Worm (Caenorhabditis elegans) whole organism, young adult: Measurements from ENCODE around the gene F58H1.6.

Experiments
- B0035.1 ChIP-seq: sonication (generic microtip); optimal IDR thresholded peaks from 2 replicates; lab custom pipeline; 2016; ENCODE audit warnings: missing genetic modification characterization, mild to moderate bottlenecking, missing compliant biosample characterization, missing genotype, missing genetic modification reagents
- F33H1.4 ChIP-seq: fragments of 200-800 bp; sonication (Bioruptor generic); IDR thresholded peaks from 2 replicates; pipeline ENCODE4 v1.3.6; 2022; ENCODE audit warnings: missing genetic modification reagents, missing genetic modification characterization, missing compliant biosample characterization
- F49E8.2 ChIP-seq: sonication (generic microtip); optimal IDR thresholded peaks from 3 replicates; lab custom pipeline; 2017; ENCODE audit warnings: missing genetic modification characterization, mild to moderate bottlenecking, missing compliant biosample characterization, antibody characterized with exemption, moderate library complexity; ENCODE audit not compliant: insufficient read depth
- F55B11.4 ChIP-seq: sonication (generic microtip); optimal IDR thresholded peaks from 2 replicates; lab custom pipeline; 2016; ENCODE audit warnings: missing compliant biosample characterization, missing genetic modification characterization, borderline replicate concordance; ENCODE audit not compliant: insufficient read depth
- K11D2.4 ChIP-seq: fragments of 200-800 bp; sonication (Bioruptor generic); IDR thresholded peaks from 2 replicates; pipeline ENCODE4 v1.3.6; 2022; ENCODE audit warnings: missing genetic modification reagents, missing genetic modification characterization, missing compliant biosample characterization
- Y53F4B.3 ChIP-seq: fragments of 200-800 bp; sonication (Bioruptor generic); IDR thresholded peaks from 2 replicates; pipeline ENCODE4 v1.3.6; 2022; ENCODE audit warnings: missing genetic modification reagents, missing genetic modification characterization, missing compliant biosample characterization
- Y95B8A.8 ChIP-seq: fragments of 200-800 bp; sonication (Bioruptor generic); IDR thresholded peaks from 2 replicates; pipeline ENCODE4 v1.3.6; 2022; ENCODE audit warnings: missing genetic modification reagents, missing genetic modification characterization, missing compliant biosample characterization
- aptf-3 ChIP-seq: fragments of 200-800 bp; sonication (Bioruptor generic); IDR thresholded peaks from 2 replicates; pipeline ENCODE4 v1.3.6; 2022; ENCODE audit warnings: missing genetic modification characterization, missing compliant biosample characterization
- atf-7 ChIP-seq: sonication (generic microtip); optimal IDR thresholded peaks from 2 replicates; lab custom pipeline; 2017; ENCODE audit warnings: mild to moderate bottlenecking, missing genetic modification characterization, missing compliant biosample characterization
- cebp-1 ChIP-seq, 2 experiments: fragments of 200-800 bp in 1 of 2; sonication (Bioruptor generic) in 1 of 2; sonication (generic microtip) in 1 of 2; IDR thresholded peaks in 1 of 2; optimal IDR thresholded peaks in 1 of 2; 2 replicates each; pipeline versions ENCODE4 v1.3.6 to Lab custom; 2017 to 2022; ENCODE audit warnings: missing compliant biosample characterization in 2 of 2, missing genetic modification characterization in 2 of 2, mild to moderate bottlenecking in 1 of 2, missing genetic modification reagents in 1 of 2, moderate library complexity in 1 of 2
- ceh-100 ChIP-seq: fragments of 200-800 bp; sonication (Bioruptor generic); IDR thresholded peaks from 2 replicates; pipeline ENCODE4 v1.3.6; 2022; ENCODE audit warnings: missing genetic modification reagents, missing genetic modification characterization, missing compliant biosample characterization
- ceh-40 ChIP-seq: fragments of 200-800 bp; sonication (Bioruptor generic); IDR thresholded peaks from 2 replicates; pipeline ENCODE4 v1.3.6; 2022; ENCODE audit warnings: missing genetic modification characterization, missing compliant biosample characterization
- chd-7 ChIP-seq: sonication (generic microtip); optimal IDR thresholded peaks from 2 replicates; lab custom pipeline; 2016; ENCODE audit warnings: mild to moderate bottlenecking, missing genetic modification characterization, moderate library complexity, missing compliant biosample characterization
- dox-1 ChIP-seq: fragments of 200-800 bp; sonication (Bioruptor generic); IDR thresholded peaks from 2 replicates; pipeline ENCODE4 v1.3.6; 2022; ENCODE audit warnings: missing genetic modification reagents, missing genetic modification characterization, missing compliant biosample characterization
- dpl-1 ChIP-seq: fragments of 150-350 bp; optimal IDR thresholded peaks from 2 replicates; lab custom pipeline; 2014; ENCODE audit warnings: missing biosample characterization, missing genetic modification reagents, missing genetic modification characterization
- efl-1 ChIP-seq: fragments of 150-350 bp; optimal IDR thresholded peaks from 2 replicates; lab custom pipeline; 2014; ENCODE audit warnings: missing biosample characterization, missing genetic modification reagents, missing genetic modification characterization
- hlh-12 ChIP-seq: sonication (generic microtip); optimal IDR thresholded peaks from 2 replicates; lab custom pipeline; 2016; ENCODE audit warnings: missing genetic modification characterization, missing compliant biosample characterization
- hsf-1 ChIP-seq: fragments of 200-800 bp; sonication (Bioruptor generic); IDR thresholded peaks from 2 replicates; pipeline ENCODE4 v1.3.6; 2022; ENCODE audit warnings: missing genetic modification reagents, missing genetic modification characterization, missing compliant biosample characterization
- lag-1 ChIP-seq: fragments of 200-800 bp; sonication (Bioruptor generic); IDR thresholded peaks from 2 replicates; pipeline ENCODE4 v1.3.6; 2022; ENCODE audit warnings: missing genetic modification reagents, missing genetic modification characterization, missing compliant biosample characterization
- lin-26 ChIP-seq: fragments of 200-800 bp; sonication (Bioruptor generic); IDR thresholded peaks from 2 replicates; pipeline ENCODE4 v1.3.6; 2022; ENCODE audit warnings: missing genetic modification reagents, missing genetic modification characterization, missing compliant biosample characterization
- lin-40 ChIP-seq: sonication (generic microtip); optimal IDR thresholded peaks from 2 replicates; lab custom pipeline; 2016; ENCODE audit warnings: missing genetic modification characterization, mild to moderate bottlenecking, missing compliant biosample characterization, missing genotype, missing genetic modification reagents
- lsy-27 ChIP-seq: sonication (generic microtip); optimal IDR thresholded peaks from 2 replicates; lab custom pipeline; 2017; ENCODE audit warnings: missing genetic modification characterization, mild to moderate bottlenecking, missing compliant biosample characterization, antibody characterized with exemption, missing genotype, borderline replicate concordance; ENCODE audit not compliant: insufficient read depth
- madf-6 ChIP-seq: fragments of 200-800 bp; sonication (Bioruptor generic); IDR thresholded peaks from 2 replicates; pipeline ENCODE4 v1.3.6; 2022; ENCODE audit warnings: missing genetic modification reagents, missing genetic modification characterization, missing compliant biosample characterization
- madf-8 ChIP-seq: fragments of 200-800 bp; sonication (Bioruptor generic); conservative IDR thresholded peaks from 2 replicates; pipeline ENCODE4 v1.3.6; 2022; ENCODE audit warnings: missing genetic modification reagents, missing genetic modification characterization, missing compliant biosample characterization
- nhr-179 ChIP-seq: sonication (generic microtip); optimal IDR thresholded peaks from 2 replicates; lab custom pipeline; 2016; ENCODE audit warnings: mild to moderate bottlenecking, missing genetic modification characterization, missing compliant biosample characterization
- pbrm-1 ChIP-seq: fragments of 200-800 bp; sonication (Bioruptor generic); IDR thresholded peaks from 2 replicates; pipeline ENCODE4 v1.3.6; 2022; ENCODE audit warnings: missing genetic modification reagents, missing genetic modification characterization, missing compliant biosample characterization
- sdz-38 ChIP-seq: sonication (generic microtip); optimal IDR thresholded peaks from 2 replicates; lab custom pipeline; 2016; ENCODE audit warnings: missing genotype, missing genetic modification characterization, missing compliant biosample characterization
- snpc-1.3 ChIP-seq: sonication (generic microtip); optimal IDR thresholded peaks from 2 replicates; lab custom pipeline; 2017; ENCODE audit warnings: missing genetic modification characterization, mild to moderate bottlenecking, missing compliant biosample characterization, antibody characterized with exemption, moderate library complexity, missing genotype, missing genetic modification reagents; ENCODE audit not compliant: insufficient read depth
- snpc-3.4 ChIP-seq: sonication (generic microtip); optimal IDR thresholded peaks from 2 replicates; lab custom pipeline; 2017; ENCODE audit warnings: missing genetic modification characterization, mild to moderate bottlenecking, missing compliant biosample characterization, antibody characterized with exemption, moderate library complexity, missing genotype, missing genetic modification reagents
- somi-1 ChIP-seq: fragments of 200-800 bp; sonication (Bioruptor generic); optimal IDR thresholded peaks from 2 replicates; lab custom pipeline; 2018; ENCODE audit warnings: mild to moderate bottlenecking, missing genetic modification characterization, missing compliant biosample characterization
- unc-62 ChIP-seq: fragments of 150-350 bp; optimal IDR thresholded peaks from 2 replicates; lab custom pipeline; 2014; ENCODE audit warnings: missing biosample characterization, missing genetic modification reagents, missing genetic modification characterization
- xnd-1 ChIP-seq: sonication (generic microtip); optimal IDR thresholded peaks from 2 replicates; lab custom pipeline; 2016; ENCODE audit warnings: missing genotype, missing genetic modification reagents, missing genetic modification characterization, missing compliant biosample characterization
- zfh-2 ChIP-seq: fragments of 200-800 bp; sonication (Bioruptor generic); conservative IDR thresholded peaks from 2 replicates; pipeline ENCODE4 v1.3.6; 2022; ENCODE audit warnings: missing genetic modification reagents, missing genetic modification characterization, missing compliant biosample characterization
- ztf-22 ChIP-seq: fragments of 200-800 bp; sonication (Bioruptor generic); optimal IDR thresholded peaks from 2 replicates; lab custom pipeline; 2018; ENCODE audit warnings: mild to moderate bottlenecking, missing genetic modification characterization, moderate library complexity, missing compliant biosample characterization
- ztf-25 ChIP-seq: fragments of 200-800 bp; sonication (Bioruptor generic); IDR thresholded peaks from 2 replicates; pipeline ENCODE4 v1.3.6; 2022; ENCODE audit warnings: missing genetic modification reagents, missing genetic modification characterization, missing compliant biosample characterization
- ztf-28 ChIP-seq: fragments of 200-800 bp; sonication (Bioruptor generic); IDR thresholded peaks from 2 replicates; pipeline ENCODE4 v1.3.6; 2022; ENCODE audit warnings: missing genetic modification reagents, missing genetic modification characterization, missing compliant biosample characterization
- ztf-3 ChIP-seq: fragments of 200-800 bp; sonication (Bioruptor generic); optimal IDR thresholded peaks from 2 replicates; lab custom pipeline; 2018; ENCODE audit warnings: mild to moderate bottlenecking, missing genetic modification characterization, missing compliant biosample characterization
- ztf-6 ChIP-seq: fragments of 200-800 bp; sonication (Bioruptor generic); IDR thresholded peaks from 2 replicates; pipeline ENCODE4 v1.3.6; 2022; ENCODE audit warnings: missing genetic modification reagents, missing genetic modification characterization, missing compliant biosample characterization

F58H1.6 gene

DNA sequence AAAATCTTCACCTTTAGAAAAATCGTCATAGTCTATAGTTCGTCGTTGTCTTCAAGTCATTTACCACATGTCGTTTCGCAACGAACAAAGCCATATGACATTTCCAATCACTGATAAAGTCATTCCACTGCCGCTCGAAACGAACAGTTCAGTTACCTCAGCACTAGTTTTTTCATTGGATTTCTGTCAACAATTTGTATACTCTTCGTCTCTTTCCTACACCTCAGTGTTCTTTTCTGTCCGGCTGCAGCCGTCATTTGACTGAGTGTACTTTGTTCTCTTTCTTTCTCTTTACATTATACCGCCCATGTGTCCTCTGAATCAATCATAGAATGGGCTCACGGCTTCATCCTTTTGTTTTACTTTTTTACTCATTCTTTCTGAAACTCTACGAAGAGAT lies 21.2 kb upstream of the F58H1.6 start (continued):
- TF ChIP-seq F55B11.4 (no peak), lsy-27 (tag; lab: Kevin White, UChicago) (no peak), lin-26 (GFP tag; lab: Robert Waterston, UW) (peak; percentile 35; the same call in 1 of the 2 replicates), F33H1.4 (GFP tag; lab: Robert Waterston, UW) (no peak), lin-40 (tag; lab: Kevin White, UChicago) (peak; percentile 27), ztf-3 (GFP tag; lab: Kevin White, UChicago) (no peak)

DNA sequence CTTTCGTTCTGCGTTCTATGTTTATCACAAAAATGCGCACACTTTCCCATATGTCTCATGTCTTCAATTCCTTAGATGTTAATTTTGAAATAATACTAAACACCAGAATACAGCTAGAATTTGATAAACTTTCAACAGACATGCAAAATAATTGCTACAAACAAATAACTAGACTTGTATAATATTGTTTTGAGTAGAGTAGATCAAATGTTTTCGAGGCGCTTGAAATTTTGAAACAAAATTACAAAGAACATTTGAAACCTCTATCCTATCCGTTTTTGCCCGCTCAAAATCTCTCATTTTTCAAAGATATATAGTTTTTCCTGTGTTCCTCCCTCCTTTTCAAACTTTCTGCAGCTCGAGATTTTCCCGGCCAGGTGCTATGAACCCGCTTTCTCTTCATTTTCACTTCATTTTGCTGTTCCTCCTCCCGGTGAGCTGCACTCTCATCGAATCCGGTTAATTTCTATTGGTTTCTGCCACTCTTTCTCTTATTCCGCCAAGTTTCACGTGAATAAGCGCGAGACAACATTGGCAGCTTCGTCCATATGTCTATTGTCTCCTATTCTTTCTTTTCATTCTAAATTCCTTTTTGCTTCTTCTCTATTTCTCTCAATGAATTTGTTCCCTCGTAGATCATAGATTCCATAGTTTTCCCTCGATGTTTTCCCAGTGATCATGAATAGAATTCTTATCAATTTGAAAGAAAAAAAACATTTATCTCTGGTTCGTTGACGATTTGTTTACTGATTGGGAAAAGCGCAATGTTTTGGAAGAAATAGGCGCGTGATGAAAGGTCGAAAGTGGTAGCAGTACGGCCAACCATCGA lies 20.5 kb upstream of the F58H1.6 start:
- TF ChIP-seq ztf-22 (GFP tag; lab: Kevin White, UChicago) = no peak
- TF ChIP-seq ztf-28 (GFP tag; lab: Robert Waterston, UW) = no peak
- TF ChIP-seq atf-7 (tag; lab: Kevin White, UChicago) = peak; percentile 3
- peak; percentile 52 for TF ChIP-seq efl-1 (GFP tag; lab: Kevin White, UChicago)
- TF ChIP-seq cebp-1 (GFP tag; IDR thresholded peaks at IDR 0.05; lab: Robert Waterston, UW) = no peak
- TF ChIP-seq cebp-1 (tag; optimal IDR thresholded peaks at IDR 0.05; lab: Kevin White, UChicago) = peak; percentile 36
- TF ChIP-seq lin-40 (tag; lab: Kevin White, UChicago) = peak; percentile 1
- no peak for TF ChIP-seq ztf-6
- TF ChIP-seq snpc-3.4 (tag; lab: Kevin White, UChicago) = no peak
- 0 out of 2 replicates have a peak, but pooled peaks have one; percentile 21 for TF ChIP-seq F33H1.4 (GFP tag; lab: Robert Waterston, UW)
- TF ChIP-seq sdz-38 (tag; lab: Kevin White, UChicago) = no peak
- TF ChIP-seq aptf-3 (GFP tag; lab: Robert Waterston, UW) = no peak
- TF ChIP-seq snpc-1.3 (tag; lab: Kevin White, UChicago) = no peak
- peak; percentile 93 for TF ChIP-seq madf-6 (GFP tag; lab: Robert Waterston, UW)
- peak; percentile 79 for TF ChIP-seq xnd-1 (tag; lab: Kevin White, UChicago)
- peak; percentile 8 for TF ChIP-seq dpl-1
- no peak for TF ChIP-seq Y95B8A.8 (GFP tag; lab: Robert Waterston, UW)
- TF ChIP-seq ceh-100 (GFP tag; lab: Robert Waterston, UW) = no peak
- TF ChIP-seq K11D2.4 (GFP tag; lab: Robert Waterston, UW) = 0 out of 2 replicates have a peak, but pooled peaks have one; percentile 48
- no peak for TF ChIP-seq dox-1
- no peak for TF ChIP-seq lag-1
- TF ChIP-seq B0035.1 (tag; lab: Kevin White, UChicago) = no peak
- no peak for TF ChIP-seq F49E8.2 (tag; lab: Kevin White, UChicago)
- no peak for TF ChIP-seq pbrm-1 (GFP tag; lab: Robert Waterston, UW)
- TF ChIP-seq chd-7 = peak; percentile 43
- TF ChIP-seq madf-8 = peak; percentile 81
- 0 out of 2 replicates have a peak, but pooled peaks have one; percentile 30 for TF ChIP-seq hsf-1 (GFP tag; lab: Robert Waterston, UW)
- TF ChIP-seq ztf-25 = 0 out of 2 replicates have a peak, but pooled peaks have one; percentile 27
- peak; percentile 48; the same call in 1 of the 2 replicates for TF ChIP-seq zfh-2 (GFP tag; lab: Robert Waterston, UW)
- TF ChIP-seq ceh-40 (GFP tag; lab: Robert Waterston, UW) = no peak
- no peak for TF ChIP-seq nhr-179
- no peak for TF ChIP-seq unc-62
- TF ChIP-seq somi-1 (GFP tag; lab: Kevin White, UChicago) = peak; percentile 48
- TF ChIP-seq Y53F4B.3 (GFP tag; lab: Robert Waterston, UW) = no peak
- no peak for TF ChIP-seq hlh-12
